Fruit fly (Drosophila melanogaster): Measurements from ENCODE around the gene rtet.

Gene rtet

DNA sequence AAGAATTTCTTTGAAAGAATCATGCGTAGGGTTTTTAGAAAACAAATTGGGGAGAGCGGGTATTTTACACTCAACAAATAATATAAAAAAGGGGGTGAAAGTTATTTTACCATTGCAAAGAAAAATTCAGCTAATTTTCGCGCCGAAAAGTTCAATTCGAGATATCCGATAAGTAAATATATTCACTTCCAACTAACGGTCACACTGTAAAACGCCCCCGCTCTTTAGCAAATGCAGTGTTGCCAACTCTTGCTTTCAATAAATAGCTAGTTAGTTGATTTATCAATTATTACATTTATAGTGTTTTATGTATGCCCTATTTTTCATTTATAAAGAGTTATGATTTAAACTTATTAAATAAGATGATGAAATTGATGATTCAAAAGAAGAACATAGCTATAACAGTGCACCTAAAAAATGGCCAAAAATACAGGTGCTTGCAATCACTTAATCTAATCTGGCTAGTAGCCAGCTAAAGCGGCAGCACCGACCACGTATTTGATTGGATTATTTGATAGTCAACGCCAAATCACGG, 30.0 kb downstream of the rtet start, which contains the start of gene meigo (continued):
- TF ChIP-seq abd-A (tag; optimal IDR thresholded peaks at IDR 0.05): no peak
- TF ChIP-seq Chrac-16 (GFP tag; optimal IDR thresholded peaks at IDR 0.05): peak; percentile 59
- TF ChIP-seq Taf1 (GFP tag; IDR thresholded peaks at IDR 0.05): peak; percentile 51; the same call in 1 of the 2 replicates
- no peak for TF ChIP-seq CG10462 (GFP tag; optimal IDR thresholded peaks at IDR 0.05)
- 0 out of 2 replicates have a peak, but pooled peaks have one; percentile 33 for TF ChIP-seq sens-2 (GFP tag; IDR thresholded peaks at IDR 0.05)
- no peak for TF ChIP-seq CG42726 (GFP tag; IDR thresholded peaks at IDR 0.05; ENCODE audit: partially characterized antibody)
- 0 out of 3 replicates have a peak, but pooled peaks have one; percentile 13 for TF ChIP-seq C15 (GFP tag; IDR thresholded peaks at IDR 0.05)
- TF ChIP-seq Bteb2 (GFP tag; optimal IDR thresholded peaks at IDR 0.05): peak; percentile 35
- no peak for TF ChIP-seq Eip74EF (GFP tag; optimal IDR thresholded peaks at IDR 0.05)
- TF ChIP-seq CG8924 (tag; optimal IDR thresholded peaks at IDR 0.05): peak; percentile 66
- TF ChIP-seq CG8478 (optimal IDR thresholded peaks at IDR 0.05): no peak
- peak; percentile 59 for TF ChIP-seq Sry-δ (GFP tag; optimal IDR thresholded peaks at IDR 0.05)
- TF ChIP-seq CG31441 (GFP tag; IDR thresholded peaks at IDR 0.05): no peak; the same call in none of the 2 replicates
- peak; percentile 10 for TF ChIP-seq mirr (GFP tag; optimal IDR thresholded peaks at IDR 0.05)
- TF ChIP-seq CG13624 (GFP tag; optimal IDR thresholded peaks at IDR 0.05): peak; percentile 60
- TF ChIP-seq YL-1 (GFP tag; optimal IDR thresholded peaks at IDR 0.05): peak; percentile 90
- peak; percentile 90 for TF ChIP-seq sug (tag; optimal IDR thresholded peaks at IDR 0.05)
- TF ChIP-seq disco-r (GFP tag; optimal IDR thresholded peaks at IDR 0.05): no peak
- TF ChIP-seq D19B (GFP tag; optimal IDR thresholded peaks at IDR 0.05): peak; percentile 6
- no peak for TF ChIP-seq CG17912 (GFP tag; optimal IDR thresholded peaks at IDR 0.05)
- peak; percentile 64 for TF ChIP-seq MBD-R2 (GFP tag; IDR thresholded peaks at IDR 0.05)
- TF ChIP-seq CG32767 (GFP tag; IDR thresholded peaks at IDR 0.05): no peak
- peak; percentile 31 for TF ChIP-seq CG11398 (GFP tag; optimal IDR thresholded peaks at IDR 0.05)
- peak; percentile 51 for TF ChIP-seq cato (GFP tag; optimal IDR thresholded peaks at IDR 0.05; ENCODE audit: borderline replicate concordance)
- no peak for TF ChIP-seq dan (GFP tag; IDR thresholded peaks at IDR 0.05)
- TF ChIP-seq eyg (GFP tag; optimal IDR thresholded peaks at IDR 0.05): no peak
- TF ChIP-seq bcd (GFP tag; optimal IDR thresholded peaks at IDR 0.05): peak; percentile 70
- TF ChIP-seq CG31365 (tag; optimal IDR thresholded peaks at IDR 0.05): no peak
- TF ChIP-seq Elba2 (GFP tag; optimal IDR thresholded peaks at IDR 0.05): peak; percentile 74
- no peak for TF ChIP-seq hth (optimal IDR thresholded peaks at IDR 0.05)
- no peak for TF ChIP-seq CG17612 (GFP tag; IDR thresholded peaks at IDR 0.05)
- peak; percentile 55 for TF ChIP-seq CG18619 (GFP tag; optimal IDR thresholded peaks at IDR 0.05)
- no peak for TF ChIP-seq CG31388 (GFP tag; optimal IDR thresholded peaks at IDR 0.05)
- no peak for TF ChIP-seq Doc3 (GFP tag; IDR thresholded peaks at IDR 0.05; ENCODE audit: partially characterized antibody)
- 0 out of 2 replicates have a peak, but pooled peaks have one; percentile 49 for TF ChIP-seq sna (GFP tag; IDR thresholded peaks at IDR 0.05; ENCODE audit: partially characterized antibody)
- TF ChIP-seq jing (GFP tag; optimal IDR thresholded peaks at IDR 0.05): no peak
- peak; percentile 16 for TF ChIP-seq kah (GFP tag; optimal IDR thresholded peaks at IDR 0.05)
- TF ChIP-seq Kr (GFP tag; optimal IDR thresholded peaks at IDR 0.05): no peak
- TF ChIP-seq pnt (GFP tag; optimal IDR thresholded peaks at IDR 0.05): peak; percentile 8
- no peak for TF ChIP-seq ewg (GFP tag; optimal IDR thresholded peaks at IDR 0.05)
- no peak; the same call in 1 of the 2 replicates for TF ChIP-seq bbx (GFP tag; IDR thresholded peaks at IDR 0.05; ENCODE audit: partially characterized antibody)
- peak; percentile 25 for TF ChIP-seq Dad (GFP tag; optimal IDR thresholded peaks at IDR 0.05)
- peak; percentile 58 for TF ChIP-seq Aef1 (GFP tag; IDR thresholded peaks at IDR 0.05)
- peak; percentile 64 for TF ChIP-seq PHDP (tag; optimal IDR thresholded peaks at IDR 0.05)
- TF ChIP-seq Hr78 (GFP tag; optimal IDR thresholded peaks at IDR 0.05): no peak
- peak; percentile 66 for TF ChIP-seq vfl (GFP tag; optimal IDR thresholded peaks at IDR 0.05)
- no peak for TF ChIP-seq gsb (GFP tag; IDR thresholded peaks at IDR 0.05)
- peak; percentile 48 for TF ChIP-seq CG34376 (GFP tag; optimal IDR thresholded peaks at IDR 0.05)
- peak; percentile 23 for TF ChIP-seq Side (GFP tag; optimal IDR thresholded peaks at IDR 0.05)
- TF ChIP-seq CG6683 (GFP tag; optimal IDR thresholded peaks at IDR 0.05): peak; percentile 9
